Worm (Caenorhabditis elegans) whole organism, late embryonic: ENCODE results near the gene mob-1.

Source experiments
- C38D4.7 ChIP-seq: fragments of 200-800 bp; sonication (Bioruptor generic); optimal IDR thresholded peaks from 2 replicates; lab custom pipeline; 2018; ENCODE audit warnings: mild to moderate bottlenecking, missing genetic modification characterization, moderate library complexity, missing compliant biosample characterization
- K09A11.1 ChIP-seq: sonication (generic microtip); optimal IDR thresholded peaks from 2 replicates; lab custom pipeline; 2017; ENCODE audit warnings: antibody characterized with exemption, mild to moderate bottlenecking, missing genetic modification characterization, missing compliant biosample characterization; ENCODE audit not compliant: insufficient read depth
- ama-1 ChIP-seq: fragments of 150-350 bp; optimal IDR thresholded peaks from 2 replicates; lab custom pipeline; 2014
- ceh-18 ChIP-seq: sonication (generic microtip); optimal IDR thresholded peaks from 2 replicates; lab custom pipeline; 2016; ENCODE audit warnings: missing genetic modification characterization, missing compliant biosample characterization
- ceh-19 ChIP-seq: fragments of 200-800 bp; sonication (Bioruptor generic); optimal IDR thresholded peaks from 2 replicates; lab custom pipeline; 2018; ENCODE audit warnings: mild to moderate bottlenecking, missing genetic modification characterization, missing compliant biosample characterization
- ceh-31 ChIP-seq: sonication (generic microtip); optimal IDR thresholded peaks from 2 replicates; lab custom pipeline; 2016; ENCODE audit warnings: missing genetic modification characterization, missing compliant biosample characterization
- ceh-45 ChIP-seq: fragments of 200-800 bp; sonication (Bioruptor generic); IDR thresholded peaks from 2 replicates; pipeline ENCODE4 v1.3.6; 2022; ENCODE audit warnings: missing genetic modification reagents, missing genetic modification characterization, missing compliant biosample characterization
- ceh-9 ChIP-seq: sonication (generic microtip); optimal IDR thresholded peaks from 2 replicates; lab custom pipeline; 2016; ENCODE audit warnings: mild to moderate bottlenecking, missing genetic modification characterization, inconsistent platforms, missing compliant biosample characterization
- che-1 ChIP-seq: sonication (generic microtip); optimal IDR thresholded peaks from 2 replicates; lab custom pipeline; 2016; ENCODE audit warnings: mild to moderate bottlenecking, missing genetic modification characterization, missing compliant biosample characterization
- dmd-4 ChIP-seq: sonication (generic microtip); optimal IDR thresholded peaks from 2 replicates; lab custom pipeline; 2016; ENCODE audit warnings: borderline replicate concordance, missing genetic modification characterization, missing compliant biosample characterization
- dve-1 ChIP-seq: sonication (generic microtip); optimal IDR thresholded peaks from 2 replicates; lab custom pipeline; 2017; ENCODE audit warnings: antibody characterized with exemption, mild to moderate bottlenecking, missing genetic modification characterization, missing compliant biosample characterization
- ets-4 ChIP-seq: sonication (generic microtip); optimal IDR thresholded peaks from 2 replicates; lab custom pipeline; 2016; ENCODE audit warnings: missing genetic modification characterization, missing compliant biosample characterization
- eyg-1 ChIP-seq: sonication (generic microtip); optimal IDR thresholded peaks from 2 replicates; lab custom pipeline; 2016; ENCODE audit warnings: missing genotype, missing genetic modification characterization, missing compliant biosample characterization
- fax-1 ChIP-seq: sonication (generic microtip); optimal IDR thresholded peaks from 2 replicates; lab custom pipeline; 2016; ENCODE audit warnings: missing genotype, missing genetic modification characterization, missing compliant biosample characterization
- fkh-6 ChIP-seq: sonication (generic microtip); optimal IDR thresholded peaks from 2 replicates; lab custom pipeline; 2016; ENCODE audit warnings: missing genetic modification characterization, missing compliant biosample characterization
- gmeb-2 ChIP-seq: sonication (generic microtip); optimal IDR thresholded peaks from 2 replicates; lab custom pipeline; 2016; ENCODE audit warnings: missing genetic modification characterization, inconsistent platforms, missing compliant biosample characterization
- hlh-13 ChIP-seq: fragments of 200-800 bp; sonication (Bioruptor generic); optimal IDR thresholded peaks from 2 replicates; lab custom pipeline; 2018; ENCODE audit warnings: mild to moderate bottlenecking, missing genetic modification characterization, missing compliant biosample characterization
- hlh-15 ChIP-seq: sonication (generic microtip); optimal IDR thresholded peaks from 2 replicates; lab custom pipeline; 2016; ENCODE audit warnings: missing genetic modification characterization, missing compliant biosample characterization
- hlh-30 ChIP-seq: sonication (generic microtip); optimal IDR thresholded peaks from 2 replicates; lab custom pipeline; 2017; ENCODE audit warnings: antibody characterized with exemption, missing genetic modification characterization, missing compliant biosample characterization; ENCODE audit not compliant: insufficient read depth
- hlh-8 ChIP-seq: sonication (generic microtip); optimal IDR thresholded peaks from 2 replicates; lab custom pipeline; 2016; ENCODE audit warnings: missing genotype, missing genetic modification characterization, missing compliant biosample characterization
- lin-11 ChIP-seq: fragments of 200-800 bp; sonication (Bioruptor generic); optimal IDR thresholded peaks from 2 replicates; lab custom pipeline; 2018; ENCODE audit warnings: mild to moderate bottlenecking, missing genetic modification characterization, missing compliant biosample characterization
- madf-2 ChIP-seq: sonication (generic microtip); optimal IDR thresholded peaks from 2 replicates; lab custom pipeline; 2017; ENCODE audit warnings: missing genetic modification characterization, missing compliant biosample characterization
- nfya-1 ChIP-seq: sonication (generic microtip); optimal IDR thresholded peaks from 2 replicates; lab custom pipeline; 2017; ENCODE audit warnings: missing genetic modification characterization, mild to moderate bottlenecking, missing compliant biosample characterization, antibody characterized with exemption, moderate library complexity
- npax-4 ChIP-seq: sonication (generic microtip); optimal IDR thresholded peaks from 2 replicates; lab custom pipeline; 2016; ENCODE audit warnings: missing genetic modification characterization, missing compliant biosample characterization
- pat-9 ChIP-seq: fragments of 200-800 bp; sonication (Bioruptor generic); optimal IDR thresholded peaks from 2 replicates; lab custom pipeline; 2018; ENCODE audit warnings: mild to moderate bottlenecking, missing genetic modification characterization, moderate library complexity, missing compliant biosample characterization
- pax-1 ChIP-seq: fragments of 150-350 bp; optimal IDR thresholded peaks from 2 replicates; lab custom pipeline; 2014; ENCODE audit warnings: missing biosample characterization, missing genetic modification characterization
- pha-2 ChIP-seq: sonication (generic microtip); optimal IDR thresholded peaks from 2 replicates; lab custom pipeline; 2017; ENCODE audit warnings: mild to moderate bottlenecking, missing genetic modification characterization, missing compliant biosample characterization
- pha-4 ChIP-seq: fragments of 150-350 bp; optimal IDR thresholded peaks from 2 replicates; lab custom pipeline; 2018; ENCODE audit warnings: missing biosample characterization, missing genetic modification reagents, missing genetic modification characterization
- pqm-1 ChIP-seq: sonication (generic microtip); optimal IDR thresholded peaks from 2 replicates; lab custom pipeline; 2016; ENCODE audit warnings: missing genetic modification characterization, missing compliant biosample characterization
- ref-2 ChIP-seq: sonication (generic microtip); optimal IDR thresholded peaks from 2 replicates; lab custom pipeline; 2016; ENCODE audit warnings: missing genetic modification characterization, missing compliant biosample characterization
- sox-4 ChIP-seq: sonication (generic microtip); optimal IDR thresholded peaks from 2 replicates; lab custom pipeline; 2017; ENCODE audit warnings: mild to moderate bottlenecking, missing genetic modification characterization, inconsistent platforms, missing compliant biosample characterization
- tbx-2 ChIP-seq: sonication (generic microtip); optimal IDR thresholded peaks from 2 replicates; lab custom pipeline; 2016; ENCODE audit warnings: missing genetic modification characterization, missing compliant biosample characterization
- ttx-3 ChIP-seq: sonication (generic microtip); optimal IDR thresholded peaks from 2 replicates; lab custom pipeline; 2016; ENCODE audit warnings: missing genetic modification reagents, missing genetic modification characterization, missing compliant biosample characterization
- unc-3 ChIP-seq, 2 experiments: fragments of 200-800 bp in 1 of 2; sonication (Bioruptor generic) in 1 of 2; sonication (generic microtip) in 1 of 2; conservative IDR thresholded peaks in 1 of 2; optimal IDR thresholded peaks in 1 of 2; 2 replicates each; pipeline versions ENCODE4 v1.3.6 to Lab custom; 2016 to 2022; ENCODE audit warnings: missing compliant biosample characterization in 2 of 2, missing genetic modification characterization in 2 of 2, missing genetic modification reagents in 1 of 2
- unc-42 ChIP-seq: sonication (generic microtip); optimal IDR thresholded peaks from 2 replicates; lab custom pipeline; 2016; ENCODE audit warnings: missing genotype, missing genetic modification characterization, missing compliant biosample characterization
- unc-55 ChIP-seq: sonication (generic microtip); optimal IDR thresholded peaks from 2 replicates; lab custom pipeline; 2017; ENCODE audit warnings: missing biosample characterization, missing genetic modification reagents, missing genetic modification characterization
- zip-5 ChIP-seq: sonication (generic microtip); optimal IDR thresholded peaks from 2 replicates; lab custom pipeline; 2016; ENCODE audit warnings: missing genetic modification characterization, missing compliant biosample characterization

The mob-1 gene

DNA sequence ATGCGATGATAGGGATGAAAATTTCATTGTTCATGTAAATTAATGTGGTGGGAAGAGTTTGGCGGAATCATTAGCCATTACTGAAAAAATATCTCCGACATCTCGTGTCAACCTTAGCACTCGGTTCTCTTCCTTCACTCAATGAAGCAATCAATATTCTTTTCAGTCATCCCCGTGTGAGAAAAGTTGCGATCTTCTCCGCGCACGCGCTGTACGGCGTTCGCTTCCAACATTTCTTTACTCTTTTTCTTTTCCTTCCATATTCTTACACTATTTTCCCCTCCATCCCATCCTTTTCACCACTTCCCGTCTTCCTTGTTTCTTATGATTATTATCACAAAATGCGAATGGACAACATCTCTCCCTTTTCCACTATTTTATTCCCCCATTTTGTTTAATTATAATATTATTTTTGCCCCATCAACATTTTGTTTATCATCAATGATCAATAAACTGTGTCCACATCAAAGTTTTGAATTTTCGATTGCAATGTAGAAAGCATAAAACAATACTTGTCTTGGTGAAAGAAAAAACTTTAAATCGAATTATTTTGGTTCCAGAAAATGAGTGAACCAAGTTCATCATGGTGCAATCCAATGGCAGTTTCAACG, at the start of gene mob-1:
Gene mob-1 (plus strand): TSS at position 561 of the 611 bp plus-strand sequence.
- TF ChIP-seq ref-2 (tag; lab: Kevin White, UChicago), result no peak
- TF ChIP-seq ceh-45 (GFP tag; lab: Robert Waterston, UW), result no peak
- TF ChIP-seq unc-42 (tag; lab: Kevin White, UChicago), result no peak
- no peak for TF ChIP-seq gmeb-2 (tag; lab: Kevin White, UChicago)
- TF ChIP-seq ets-4 (tag; lab: Kevin White, UChicago), result no peak
- TF ChIP-seq pat-9 (tag; lab: Kevin White, UChicago), result no peak
- TF ChIP-seq fkh-6, result no peak
- TF ChIP-seq, all 69 proteins: peak for 0

DNA sequence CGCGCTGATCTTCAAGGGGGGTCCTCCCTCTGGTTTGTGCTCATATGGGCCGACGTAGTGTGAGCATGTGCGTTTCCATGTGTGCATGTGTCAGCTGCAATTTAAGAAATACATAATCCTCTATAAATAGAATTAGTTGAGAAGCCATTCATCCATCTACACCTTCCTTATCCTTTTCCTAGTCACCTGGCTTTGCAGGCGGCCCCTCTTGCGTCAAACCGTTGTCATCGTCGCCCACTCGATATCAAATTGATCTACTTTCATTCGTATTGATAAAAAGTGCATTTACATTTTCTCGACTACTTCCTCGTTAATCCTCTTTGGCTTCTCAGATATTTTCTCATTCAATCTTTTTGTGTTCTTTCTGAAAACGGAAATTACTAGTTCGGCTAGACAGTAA, 48.3 kb upstream of the mob-1 start:
- TF ChIP-seq nfya-1 (tag; lab: Kevin White, UChicago) (no peak), unc-3 (GFP tag; conservative IDR thresholded peaks at IDR 0.05; lab: Robert Waterston, UW) (no peak), unc-3 (tag; optimal IDR thresholded peaks at IDR 0.05; lab: Kevin White, UChicago) (no peak), tbx-2 (tag; lab: Kevin White, UChicago) (no peak), lin-11 (tag; lab: Kevin White, UChicago) (no peak), fax-1 (tag; lab: Kevin White, UChicago) (no peak)

DNA sequence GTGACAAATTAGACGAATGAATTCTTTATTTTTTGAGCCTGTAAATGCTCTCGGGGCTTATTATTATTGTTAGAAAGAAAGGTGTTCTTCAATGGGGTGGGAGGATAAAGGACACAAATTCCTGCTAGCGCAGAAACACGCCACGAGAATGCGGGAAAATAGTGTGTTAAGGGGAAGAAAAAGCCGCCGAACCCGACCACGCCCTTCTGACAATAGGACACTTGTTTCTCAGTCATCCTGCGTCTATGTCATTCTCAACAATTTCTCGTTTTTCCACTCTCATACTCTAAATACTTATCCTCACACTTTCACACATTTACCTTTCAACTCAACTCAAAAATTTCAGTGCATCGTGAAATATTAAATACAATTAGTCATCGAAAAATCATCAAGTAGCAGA, 46.5 kb upstream of the mob-1 start, which contains the start of gene M117.1:
Gene M117.1 (plus strand): TSS at position 347 of the 400 bp plus-strand sequence.
- TF ChIP-seq ceh-31 (tag; lab: Kevin White, UChicago) (no peak), madf-2 (tag; lab: Kevin White, UChicago) (no peak), zip-5 (tag; lab: Kevin White, UChicago) (no peak), ets-4 (tag; lab: Kevin White, UChicago) (no peak), gmeb-2 (tag; lab: Kevin White, UChicago) (no peak), ttx-3 (tag; lab: Kevin White, UChicago) (no peak), ceh-19 (GFP tag; lab: Kevin White, UChicago) (no peak), eyg-1 (tag; lab: Kevin White, UChicago) (no peak), dmd-4 (tag; lab: Kevin White, UChicago) (no peak)

- TF ChIP-seq ama-1 (lab: Kevin White, UChicago) (peak; percentile 63), ceh-9 (tag; lab: Kevin White, UChicago) (no peak)
Measured at ce11 chrIV:11820067-11820913, 40.1 kb upstream of the mob-1 start.

DNA sequence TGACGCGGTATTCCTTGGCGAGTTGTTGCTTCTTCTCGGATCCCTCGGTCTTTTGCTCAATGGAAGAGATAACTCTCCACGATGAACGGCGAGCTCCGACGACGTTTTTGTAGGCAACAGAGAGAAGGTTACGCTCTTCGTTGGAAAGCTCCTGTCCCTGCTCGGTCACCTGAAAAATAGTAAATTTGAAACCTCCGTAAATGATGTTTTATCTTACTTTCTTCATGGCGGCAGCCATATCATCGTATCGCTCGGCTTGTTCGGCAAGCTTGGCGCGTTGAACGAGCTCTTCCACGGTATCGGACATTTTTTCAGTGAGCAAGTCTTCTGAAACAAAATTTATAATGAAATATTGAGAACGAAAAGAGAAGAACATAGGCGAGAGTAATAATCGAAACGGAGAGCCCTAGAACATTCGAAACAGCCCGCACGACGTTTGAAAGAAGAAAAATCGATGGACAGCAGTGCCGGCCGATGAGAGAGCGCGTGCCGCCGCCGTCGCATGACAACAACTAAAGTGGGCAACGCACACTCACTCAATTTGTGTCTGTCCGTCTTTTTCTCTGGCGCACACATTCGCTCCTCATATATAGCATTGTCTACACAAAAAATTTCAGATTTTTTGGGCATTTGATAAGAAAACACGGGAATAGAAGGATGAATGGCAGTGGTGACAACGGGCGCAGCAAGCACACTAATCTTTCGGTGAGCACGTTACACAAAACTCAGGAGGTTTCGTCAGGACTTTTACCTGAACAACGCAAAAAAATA, 38.6 kb upstream of the mob-1 start, which contains the start of the genes par-5 and M117.3:
Gene par-5 (minus strand): TSS at position 334 of the 771 bp plus-strand sequence.
Gene M117.3 (plus strand): TSS at position 616 of the 771 bp plus-strand sequence.
- TF ChIP-seq hlh-30 (tag; lab: Kevin White, UChicago) (peak; percentile 92), che-1 (tag; lab: Kevin White, UChicago) (no peak), hlh-13 (GFP tag; lab: Kevin White, UChicago) (no peak), pha-4 (tag; lab: Kevin White, UChicago) (no peak), pha-2 (tag; lab: Kevin White, UChicago) (no peak), hlh-8 (tag; lab: Kevin White, UChicago) (peak; percentile 1), K09A11.1 (tag; lab: Kevin White, UChicago) (no peak), ceh-9 (tag; lab: Kevin White, UChicago) (no peak), npax-4 (tag; lab: Kevin White, UChicago) (no peak), hlh-15 (no peak), pax-1 (tag; lab: Kevin White, UChicago) (no peak), unc-55 (no peak), ceh-45 (GFP tag; lab: Robert Waterston, UW) (no peak), ceh-31 (tag; lab: Kevin White, UChicago) (peak; percentile 79), ttx-3 (tag; lab: Kevin White, UChicago) (no peak), ref-2 (tag; lab: Kevin White, UChicago) (peak; percentile 49), fkh-6 (no peak), pqm-1 (peak; percentile 20), ama-1 (lab: Kevin White, UChicago) (no peak), zip-5 (tag; lab: Kevin White, UChicago) (no peak), ceh-19 (GFP tag; lab: Kevin White, UChicago) (no peak), fax-1 (tag; lab: Kevin White, UChicago) (no peak), dve-1 (tag; lab: Kevin White, UChicago) (peak; percentile 24), ceh-18 (no peak), C38D4.7 (GFP tag; lab: Kevin White, UChicago) (no peak), sox-4 (no peak), dmd-4 (tag; lab: Kevin White, UChicago) (no peak)
